Worm (Caenorhabditis elegans) whole organism, mixed stage, embryonic: ENCODE measurements around the gene trxr-2.

Experiments used
- M03D4.4 ChIP-seq: sonication (generic microtip); optimal IDR thresholded peaks from 2 replicates; lab custom pipeline; 2017; ENCODE audit warnings: mild to moderate bottlenecking, missing genetic modification characterization, missing compliant biosample characterization
- ceh-39 ChIP-seq: fragments of 150-350 bp; optimal IDR thresholded peaks from 2 replicates; lab custom pipeline; 2014; ENCODE audit warnings: missing biosample characterization, missing genetic modification characterization
- ceh-43 ChIP-seq: fragments of 200-800 bp; sonication (Bioruptor generic); optimal IDR thresholded peaks from 2 replicates; lab custom pipeline; 2018; ENCODE audit warnings: mild to moderate bottlenecking, missing genetic modification characterization, moderate library complexity, missing compliant biosample characterization
- ceh-83 ChIP-seq: fragments of 200-800 bp; sonication (Bioruptor generic); optimal IDR thresholded peaks from 2 replicates; lab custom pipeline; 2018; ENCODE audit warnings: mild to moderate bottlenecking, missing genetic modification characterization, missing compliant biosample characterization
- ces-1 ChIP-seq: fragments of 150-350 bp; optimal IDR thresholded peaks from 2 replicates; lab custom pipeline; 2014; ENCODE audit warnings: missing biosample characterization, missing genetic modification reagents, missing genetic modification characterization
- cnd-1 ChIP-seq: fragments of 200-800 bp; sonication (Bioruptor generic); optimal IDR thresholded peaks from 2 replicates; lab custom pipeline; 2018; ENCODE audit warnings: mild to moderate bottlenecking, missing genetic modification characterization, missing compliant biosample characterization
- drap-1 ChIP-seq: fragments of 200-800 bp; sonication (Bioruptor generic); optimal IDR thresholded peaks from 3 replicates; lab custom pipeline; 2018; ENCODE audit warnings: mild to moderate bottlenecking, missing genetic modification characterization, missing compliant biosample characterization
- elt-1 ChIP-seq: sonication (generic microtip); optimal IDR thresholded peaks from 2 replicates; lab custom pipeline; 2017; ENCODE audit warnings: missing genetic modification characterization, mild to moderate bottlenecking, missing compliant biosample characterization, antibody characterized with exemption, moderate library complexity, borderline replicate concordance; ENCODE audit not compliant: insufficient read depth
- flh-1 ChIP-seq: fragments of 200-800 bp; sonication (Bioruptor generic); optimal IDR thresholded peaks from 2 replicates; lab custom pipeline; 2018; ENCODE audit warnings: mild to moderate bottlenecking, missing genetic modification characterization, moderate library complexity, missing compliant biosample characterization
- ham-2 ChIP-seq: fragments of 200-800 bp; sonication (Bioruptor generic); optimal IDR thresholded peaks from 2 replicates; lab custom pipeline; 2018; ENCODE audit warnings: mild to moderate bottlenecking, missing genetic modification characterization, missing compliant biosample characterization
- hlh-1 ChIP-seq: fragments of 150-350 bp; optimal IDR thresholded peaks from 2 replicates; lab custom pipeline; 2014; ENCODE audit warnings: missing biosample characterization, missing genetic modification reagents, missing genetic modification characterization
- lin-13 ChIP-seq: fragments of 150-350 bp; optimal IDR thresholded peaks from 2 replicates; lab custom pipeline; 2014; ENCODE audit warnings: missing biosample characterization, missing genetic modification characterization
- lin-32 ChIP-seq: fragments of 200-800 bp; sonication (Bioruptor generic); optimal IDR thresholded peaks from 2 replicates; lab custom pipeline; 2018; ENCODE audit warnings: mild to moderate bottlenecking, missing genetic modification characterization, missing compliant biosample characterization
- lsy-2 ChIP-seq: fragments of 150-350 bp; optimal IDR thresholded peaks from 2 replicates; lab custom pipeline; 2014; ENCODE audit warnings: missing biosample characterization, missing genetic modification characterization
- mab-5 ChIP-seq: fragments of 150-350 bp; optimal IDR thresholded peaks from 2 replicates; lab custom pipeline; 2014; ENCODE audit warnings: missing biosample characterization, missing genetic modification characterization
- mep-1 ChIP-seq: fragments of 150-350 bp; optimal IDR thresholded peaks from 2 replicates; lab custom pipeline; 2017; ENCODE audit warnings: missing biosample characterization, missing genetic modification reagents, missing genetic modification characterization, inconsistent platforms
- mls-2 ChIP-seq: sonication (generic microtip); optimal IDR thresholded peaks from 2 replicates; lab custom pipeline; 2016; ENCODE audit warnings: mild to moderate bottlenecking, missing genetic modification characterization, moderate library complexity, missing compliant biosample characterization
- nhr-237 ChIP-seq: fragments of 150-350 bp; optimal IDR thresholded peaks from 2 replicates; lab custom pipeline; 2014; ENCODE audit warnings: missing biosample characterization, missing genetic modification characterization
- nhr-28 ChIP-seq: fragments of 150-350 bp; optimal IDR thresholded peaks from 2 replicates; lab custom pipeline; 2014; ENCODE audit warnings: missing biosample characterization, missing genetic modification characterization
- pha-4 ChIP-seq: fragments of 150-350 bp; optimal IDR thresholded peaks from 2 replicates; lab custom pipeline; 2018; ENCODE audit warnings: missing biosample characterization, missing genetic modification reagents, missing genetic modification characterization
- sem-2 ChIP-seq: fragments of 200-800 bp; sonication (Bioruptor generic); optimal IDR thresholded peaks from 2 replicates; lab custom pipeline; 2018; ENCODE audit warnings: mild to moderate bottlenecking, missing genetic modification characterization, missing compliant biosample characterization
- snpc-4 ChIP-seq: fragments of 150-350 bp; optimal IDR thresholded peaks from 2 replicates; lab custom pipeline; 2014; ENCODE audit warnings: missing biosample characterization, missing genetic modification characterization
- sptf-1 ChIP-seq: sonication (generic microtip); optimal IDR thresholded peaks from 2 replicates; lab custom pipeline; 2017; ENCODE audit warnings: mild to moderate bottlenecking, missing genetic modification characterization, moderate library complexity, missing compliant biosample characterization
- tbx-8 ChIP-seq: fragments of 200-800 bp; sonication (Bioruptor generic); optimal IDR thresholded peaks from 2 replicates; lab custom pipeline; 2018; ENCODE audit warnings: mild to moderate bottlenecking, missing genetic modification characterization, moderate library complexity, missing compliant biosample characterization
- unc-120 ChIP-seq: sonication (generic microtip); optimal IDR thresholded peaks from 2 replicates; lab custom pipeline; 2017; ENCODE audit warnings: missing genetic modification characterization, missing compliant biosample characterization; ENCODE audit not compliant: poor library complexity, severe bottlenecking
- unc-62 ChIP-seq: fragments of 150-350 bp; optimal IDR thresholded peaks from 2 replicates; lab custom pipeline; 2014; ENCODE audit warnings: missing biosample characterization, missing genetic modification reagents, missing genetic modification characterization
- zip-8 ChIP-seq: fragments of 150-350 bp; optimal IDR thresholded peaks from 2 replicates; lab custom pipeline; 2014; ENCODE audit warnings: missing biosample characterization, missing genetic modification characterization
- ztf-11 ChIP-seq: fragments of 150-350 bp; optimal IDR thresholded peaks from 2 replicates; lab custom pipeline; 2014; ENCODE audit warnings: missing biosample characterization, missing genetic modification characterization

The trxr-2 gene

DNA sequence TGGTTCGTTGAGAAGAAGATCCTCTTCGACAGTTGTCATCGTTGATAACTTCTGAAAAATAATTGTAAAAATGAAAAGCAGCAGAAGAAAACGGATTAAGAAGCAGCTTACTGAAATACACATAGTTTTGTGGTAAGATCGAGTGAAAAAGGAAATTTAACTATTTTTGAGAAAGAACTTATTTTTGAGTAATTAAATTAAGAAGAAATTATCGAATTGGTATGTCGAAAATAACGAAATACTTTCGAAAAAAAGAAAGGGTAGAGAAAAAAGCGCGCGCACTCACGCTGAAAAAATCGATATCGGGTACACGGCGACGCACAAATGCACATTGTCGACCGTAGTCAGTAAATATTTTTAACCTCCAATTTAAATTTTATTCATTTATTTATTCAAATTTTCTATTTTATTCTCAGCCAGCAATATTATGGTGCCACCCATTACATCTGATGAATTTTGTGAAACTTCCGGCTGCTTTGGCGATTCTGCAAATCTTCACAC is 42.6 kb downstream of the trxr-2 start, which contains the start of the genes ZK643.5 and ZK643.2:
Gene ZK643.5, minus strand, starts transcription at position 51 of the 501 bp plus-strand sequence.
Gene ZK643.2, plus strand, starts transcription at position 395 of the 501 bp plus-strand sequence.
- no peak for TF ChIP-seq sem-2 (GFP tag; lab: Kevin White, UChicago)
- no peak for TF ChIP-seq ceh-83 (GFP tag; lab: Kevin White, UChicago)
- TF ChIP-seq mls-2 (tag; lab: Kevin White, UChicago) = no peak
- TF ChIP-seq unc-62 (GFP tag; lab: Kevin White, UChicago) = no peak
- peak; percentile 97 for TF ChIP-seq ceh-39 (tag; lab: Kevin White, UChicago)
- peak; percentile 15 for TF ChIP-seq pha-4 (tag; lab: Kevin White, UChicago)
- no peak for TF ChIP-seq lin-32
- peak; percentile 64 for TF ChIP-seq ces-1 (GFP tag; lab: Kevin White, UChicago)
- TF ChIP-seq lin-13 (tag; lab: Kevin White, UChicago) = peak; percentile 23
- no peak for TF ChIP-seq drap-1
- peak; percentile 69 for TF ChIP-seq mep-1 (tag; lab: Kevin White, UChicago)
- TF ChIP-seq nhr-237 (tag; lab: Kevin White, UChicago) = no peak
- TF ChIP-seq ztf-11 (tag; lab: Kevin White, UChicago) = no peak
- no peak for TF ChIP-seq hlh-1
- TF ChIP-seq M03D4.4 = no peak
- peak; percentile 94 for TF ChIP-seq lsy-2 (tag; lab: Kevin White, UChicago)

DNA sequence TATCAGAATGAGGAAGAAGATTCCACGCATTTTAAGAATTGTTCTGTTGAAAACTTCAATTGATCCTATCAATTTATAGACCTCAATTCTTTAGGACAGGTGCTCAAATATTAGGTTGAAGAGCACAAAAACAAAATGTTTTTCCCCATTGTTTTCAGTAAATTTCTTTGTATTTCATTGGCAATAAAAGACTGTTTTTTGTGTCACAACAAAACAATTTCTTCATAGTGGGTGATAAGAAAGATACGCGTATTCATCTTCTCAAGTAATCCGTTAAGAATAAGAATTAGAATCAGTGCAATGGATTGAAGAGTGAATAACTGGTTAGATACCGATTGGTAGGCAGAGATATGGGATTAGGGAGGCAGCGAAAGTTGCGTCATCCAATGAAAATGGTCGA is 47.1 kb downstream of the trxr-2 start, which contains the start of gene ZK643.6:
Gene ZK643.6, minus strand, starts transcription at position 101 of the 400 bp plus-strand sequence.
- TF ChIP-seq zip-8 (tag; lab: Kevin White, UChicago) (peak; percentile 29), ces-1 (GFP tag; lab: Kevin White, UChicago) (no peak)

DNA sequence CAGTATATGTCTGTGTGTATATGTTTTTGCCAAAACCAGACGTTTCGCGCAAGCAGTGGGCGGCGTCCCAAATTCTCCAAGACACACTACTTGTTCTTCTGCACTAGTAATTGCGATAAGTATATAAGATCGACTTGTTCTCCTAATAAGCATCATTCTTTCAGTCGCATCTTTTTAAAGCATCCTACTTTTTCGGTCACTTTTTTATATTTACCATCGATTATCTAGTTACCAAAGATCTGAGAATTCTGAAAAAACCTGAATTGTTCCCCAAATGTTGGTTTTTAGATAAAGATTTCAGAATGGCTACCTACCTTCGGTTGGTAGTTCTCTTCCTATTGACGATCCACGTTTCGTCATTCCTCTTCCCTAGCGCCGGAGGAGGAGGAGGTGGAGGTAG is 48.4 kb downstream of the trxr-2 start, which contains the start of gene grl-25:
Gene grl-25, plus strand, starts transcription at position 301 of the 400 bp plus-strand sequence.
- TF ChIP-seq M03D4.4 (no peak), unc-62 (GFP tag; lab: Kevin White, UChicago) (no peak), nhr-237 (tag; lab: Kevin White, UChicago) (no peak), ceh-83 (GFP tag; lab: Kevin White, UChicago) (no peak), unc-120 (tag; lab: Kevin White, UChicago) (no peak), sptf-1 (tag; lab: Kevin White, UChicago) (no peak), mab-5 (no peak)

DNA sequence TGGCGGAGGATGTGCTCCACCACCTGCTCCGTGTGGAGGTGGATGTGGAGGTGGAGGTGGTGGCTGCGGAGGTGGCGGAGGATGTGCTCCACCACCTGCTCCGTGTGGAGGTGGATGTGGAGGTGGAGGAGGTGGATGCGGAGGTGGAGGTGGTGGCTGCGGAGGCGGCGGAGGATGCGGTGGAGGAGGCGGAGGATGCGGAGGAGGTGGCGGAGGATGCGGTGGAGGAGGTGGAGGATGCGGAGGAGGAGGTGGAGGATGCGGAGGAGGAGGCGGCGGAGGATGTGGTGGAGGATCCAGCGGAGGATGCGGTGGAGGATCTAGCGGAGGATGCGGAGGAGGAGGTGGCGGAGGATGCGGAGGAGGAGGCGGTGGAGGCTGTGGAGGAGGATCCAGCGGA is 48.9 kb downstream of the trxr-2 start:
- TF ChIP-seq cnd-1 (tag; lab: Kevin White, UChicago) = peak; percentile 40
- TF ChIP-seq ceh-43 = no peak
- TF ChIP-seq sptf-1 (tag; lab: Kevin White, UChicago) = peak; percentile 21

DNA sequence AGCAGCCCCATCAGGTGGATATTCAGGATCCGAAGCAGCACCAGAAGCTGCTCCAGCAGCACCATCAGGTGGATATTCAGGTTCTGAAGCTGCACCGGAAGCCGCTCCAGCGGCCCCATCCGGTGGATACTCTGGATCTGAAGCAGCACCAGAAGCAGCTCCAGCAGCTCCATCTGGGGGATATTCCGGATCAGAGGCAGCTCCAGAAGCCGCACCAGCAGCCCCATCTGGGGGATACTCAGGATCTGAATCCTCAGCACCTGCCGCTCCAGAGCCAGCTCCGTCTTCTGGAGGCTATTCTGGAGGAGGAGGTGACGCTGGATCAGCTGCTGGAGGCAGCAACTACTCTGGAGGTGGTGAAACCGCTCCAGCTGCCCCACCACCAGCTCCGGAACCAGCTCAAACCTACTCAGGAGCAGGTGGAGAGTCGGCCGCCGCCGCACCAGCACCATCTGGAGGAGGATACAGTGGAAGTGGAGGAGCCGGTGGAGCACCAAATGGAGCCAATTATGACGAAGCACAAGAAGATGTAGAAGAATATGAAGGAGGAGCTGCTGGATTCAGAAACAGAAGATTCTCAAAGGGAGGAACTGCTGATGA is 51.2 kb downstream of the trxr-2 start:
- TF ChIP-seq elt-1 (tag; lab: Kevin White, UChicago) (no peak), mep-1 (tag; lab: Kevin White, UChicago) (no peak), ztf-11 (tag; lab: Kevin White, UChicago) (no peak), nhr-237 (tag; lab: Kevin White, UChicago) (no peak), lin-13 (tag; lab: Kevin White, UChicago) (no peak), snpc-4 (tag; lab: Kevin White, UChicago) (no peak), nhr-28 (no peak), unc-120 (tag; lab: Kevin White, UChicago) (no peak), lin-32 (no peak), sem-2 (GFP tag; lab: Kevin White, UChicago) (no peak), lsy-2 (tag; lab: Kevin White, UChicago) (no peak), tbx-8 (GFP tag; lab: Kevin White, UChicago) (no peak), unc-62 (GFP tag; lab: Kevin White, UChicago) (no peak), ham-2 (no peak), mab-5 (no peak), flh-1 (GFP tag; lab: Kevin White, UChicago) (no peak), sptf-1 (tag; lab: Kevin White, UChicago) (no peak), hlh-1 (no peak), pha-4 (tag; lab: Kevin White, UChicago) (no peak)
